Worm (Caenorhabditis elegans) whole organism, L1 larva: ENCODE measurements around the gene Y57A10A.4.

ENCODE experiments used
- aha-1 ChIP-seq: fragments of 150-350 bp; optimal IDR thresholded peaks from 2 replicates; lab custom pipeline; 2014; ENCODE audit warnings: missing biosample characterization, missing genetic modification characterization
- ceh-8 ChIP-seq: fragments of 200-800 bp; sonication (Bioruptor generic); optimal IDR thresholded peaks from 2 replicates; lab custom pipeline; 2018; ENCODE audit warnings: mild to moderate bottlenecking, missing genetic modification characterization, moderate library complexity, missing compliant biosample characterization
- efl-1 ChIP-seq, 4 experiments: fragments of 150-350 bp; optimal IDR thresholded peaks in 3 of 4; peaks in 1 of 4; 1 replicate in 1 of 4; 2 replicates in 3 of 4; lab custom pipeline; 2014; ENCODE audit warnings: missing biosample characterization in 2 of 4, missing genetic modification characterization in 2 of 4, missing genetic modification reagents in 2 of 4
- egl-27 ChIP-seq, 2 experiments: fragments of 150-350 bp in 1 of 2; sonication (generic microtip); optimal IDR thresholded peaks; 3 replicates each; lab custom pipeline; 2017 to 2018; ENCODE audit warnings: missing biosample characterization in 2 of 2, missing genetic modification characterization in 2 of 2, missing genetic modification reagents in 2 of 2
- fkh-8 ChIP-seq: sonication (generic microtip); optimal IDR thresholded peaks from 2 replicates; lab custom pipeline; 2016; ENCODE audit warnings: mild to moderate bottlenecking, missing genetic modification characterization, missing compliant biosample characterization
- grh-1 ChIP-seq: fragments of 200-800 bp; sonication (Bioruptor generic); IDR thresholded peaks from 2 replicates; pipeline ENCODE4 v1.3.6; 2022; ENCODE audit warnings: missing genetic modification reagents, missing genetic modification characterization, missing compliant biosample characterization
- sptf-1 ChIP-seq: fragments of 150-350 bp; optimal IDR thresholded peaks from 2 replicates; lab custom pipeline; 2014; ENCODE audit warnings: missing biosample characterization, missing genetic modification characterization
- swsn-7 ChIP-seq: sonication (generic microtip); optimal IDR thresholded peaks from 2 replicates; lab custom pipeline; 2016; ENCODE audit warnings: missing genetic modification characterization, missing compliant biosample characterization

The Y57A10A.4 gene

ce11 chrII:12199912-12200637 lies 48.3 kb downstream of the Y57A10A.4 start, which contains the start of gene polg-1:
polg-1 (minus strand) TSS chrII:12199962.
- TF ChIP-seq egl-27 (tag; optimal IDR thresholded peaks at IDR 0.05; lab: Kevin White, UChicago) = no peak
- TF ChIP-seq, all 84 proteins: peak for 0

- TF ChIP-seq aha-1 (tag; lab: Kevin White, UChicago) (no peak), grh-1 (GFP tag; lab: Robert Waterston, UW) (no peak)
- TF ChIP-seq, all 84 proteins: peak for 0
Observed at ce11 chrII:12202281-12202680, 50.5 kb downstream of the Y57A10A.4 start, which contains the start of gene trpp-5. trpp-5 (minus strand) TSS chrII:12202381.

ce11 chrII:12202921-12203320 lies 51.2 kb downstream of the Y57A10A.4 start, which contains the start of gene aqp-12:
aqp-12 (plus strand) TSS chrII:12203221.
- peak; percentile 52 for TF ChIP-seq fkh-8
- TF ChIP-seq swsn-7 (tag; lab: Kevin White, UChicago) = no peak
- TF ChIP-seq ceh-8 (GFP tag; lab: Kevin White, UChicago) = no peak
- TF ChIP-seq efl-1 (optimal IDR thresholded peaks at IDR 0.05; lab: Kevin White, UChicago) = no peak
- TF ChIP-seq efl-1 (GFP tag; optimal IDR thresholded peaks at IDR 0.05 in 1 of 2; lab: Kevin White, UChicago) = peak in 1 of 2 experiments; percentile 19
- no peak for TF ChIP-seq sptf-1 (tag; lab: Kevin White, UChicago)
